Worm (Caenorhabditis elegans) whole organism, young adult: ENCODE measurements around the gene irld-6.

Experiments used
- B0019.2 ChIP-seq: fragments of 200-800 bp; sonication (Bioruptor generic); conservative IDR thresholded peaks from 2 replicates; pipeline ENCODE4 v1.3.6; 2022; ENCODE audit warnings: missing genetic modification reagents, missing genetic modification characterization, missing compliant biosample characterization
- B0261.1 ChIP-seq: sonication (generic microtip); optimal IDR thresholded peaks from 2 replicates; lab custom pipeline; 2016; ENCODE audit warnings: mild to moderate bottlenecking, missing genetic modification characterization, moderate library complexity, missing compliant biosample characterization
- B0336.3 ChIP-seq: fragments of 200-800 bp; sonication (Bioruptor generic); IDR thresholded peaks from 2 replicates; pipeline ENCODE4 v1.3.6; 2022; ENCODE audit warnings: missing genetic modification characterization, missing compliant biosample characterization
- C17E4.6 ChIP-seq: fragments of 200-800 bp; sonication (Bioruptor generic); IDR thresholded peaks from 2 replicates; pipeline ENCODE4 v1.3.6; 2022; ENCODE audit warnings: missing genetic modification reagents, missing genetic modification characterization, missing compliant biosample characterization
- F10E7.11 ChIP-seq: sonication (generic microtip); optimal IDR thresholded peaks from 2 replicates; lab custom pipeline; 2017; ENCODE audit warnings: mild to moderate bottlenecking, missing genetic modification characterization, moderate library complexity, missing compliant biosample characterization
- F33H1.4 ChIP-seq: fragments of 200-800 bp; sonication (Bioruptor generic); IDR thresholded peaks from 2 replicates; pipeline ENCODE4 v1.3.6; 2022; ENCODE audit warnings: missing genetic modification reagents, missing genetic modification characterization, missing compliant biosample characterization
- F39B2.1 ChIP-seq: fragments of 200-800 bp; sonication (Bioruptor generic); IDR thresholded peaks from 2 replicates; pipeline ENCODE4 v1.3.6; 2022; ENCODE audit warnings: missing genetic modification reagents, missing genetic modification characterization, missing compliant biosample characterization
- F55B11.4 ChIP-seq: sonication (generic microtip); optimal IDR thresholded peaks from 2 replicates; lab custom pipeline; 2016; ENCODE audit warnings: missing compliant biosample characterization, missing genetic modification characterization, borderline replicate concordance; ENCODE audit not compliant: insufficient read depth
- K11D2.4 ChIP-seq: fragments of 200-800 bp; sonication (Bioruptor generic); IDR thresholded peaks from 2 replicates; pipeline ENCODE4 v1.3.6; 2022; ENCODE audit warnings: missing genetic modification reagents, missing genetic modification characterization, missing compliant biosample characterization
- Y67H2A.10 ChIP-seq: fragments of 200-800 bp; sonication (Bioruptor generic); conservative IDR thresholded peaks from 2 replicates; pipeline ENCODE4 v1.3.6; 2022; ENCODE audit warnings: missing genetic modification reagents, missing genetic modification characterization, missing compliant biosample characterization
- akir-1 ChIP-seq: fragments of 200-800 bp; sonication (Bioruptor generic); optimal IDR thresholded peaks from 2 replicates; lab custom pipeline; 2018; ENCODE audit warnings: mild to moderate bottlenecking, missing genetic modification characterization, moderate library complexity, missing compliant biosample characterization
- aptf-3 ChIP-seq: fragments of 200-800 bp; sonication (Bioruptor generic); IDR thresholded peaks from 2 replicates; pipeline ENCODE4 v1.3.6; 2022; ENCODE audit warnings: missing genetic modification characterization, missing compliant biosample characterization
- atf-7 ChIP-seq: sonication (generic microtip); optimal IDR thresholded peaks from 2 replicates; lab custom pipeline; 2017; ENCODE audit warnings: mild to moderate bottlenecking, missing genetic modification characterization, missing compliant biosample characterization
- athp-1 ChIP-seq: sonication (generic microtip); optimal IDR thresholded peaks from 2 replicates; lab custom pipeline; 2017; ENCODE audit warnings: mild to moderate bottlenecking, missing genetic modification characterization, missing compliant biosample characterization
- attf-5 ChIP-seq: fragments of 200-800 bp; sonication (Bioruptor generic); optimal IDR thresholded peaks from 2 replicates; lab custom pipeline; 2018; ENCODE audit warnings: mild to moderate bottlenecking, missing genetic modification characterization, missing compliant biosample characterization
- attf-6 ChIP-seq: fragments of 200-800 bp; sonication (Bioruptor generic); IDR thresholded peaks from 2 replicates; pipeline ENCODE4 v1.3.6; 2022; ENCODE audit warnings: missing genetic modification reagents, missing genetic modification characterization, missing compliant biosample characterization
- ccch-3 ChIP-seq: fragments of 200-800 bp; sonication (Bioruptor generic); optimal IDR thresholded peaks from 2 replicates; lab custom pipeline; 2018; ENCODE audit warnings: mild to moderate bottlenecking, missing genetic modification characterization, missing compliant biosample characterization
- cebp-1 ChIP-seq, 2 experiments: fragments of 200-800 bp in 1 of 2; sonication (Bioruptor generic) in 1 of 2; sonication (generic microtip) in 1 of 2; IDR thresholded peaks in 1 of 2; optimal IDR thresholded peaks in 1 of 2; 2 replicates each; pipeline versions ENCODE4 v1.3.6 to Lab custom; 2017 to 2022; ENCODE audit warnings: missing compliant biosample characterization in 2 of 2, missing genetic modification characterization in 2 of 2, mild to moderate bottlenecking in 1 of 2, missing genetic modification reagents in 1 of 2, moderate library complexity in 1 of 2
- ceh-100 ChIP-seq: fragments of 200-800 bp; sonication (Bioruptor generic); IDR thresholded peaks from 2 replicates; pipeline ENCODE4 v1.3.6; 2022; ENCODE audit warnings: missing genetic modification reagents, missing genetic modification characterization, missing compliant biosample characterization
- ceh-27 ChIP-seq: fragments of 200-800 bp; sonication (Bioruptor generic); optimal IDR thresholded peaks from 2 replicates; lab custom pipeline; 2018; ENCODE audit warnings: mild to moderate bottlenecking, missing genetic modification characterization, moderate library complexity, missing compliant biosample characterization
- ceh-40 ChIP-seq: fragments of 200-800 bp; sonication (Bioruptor generic); IDR thresholded peaks from 2 replicates; pipeline ENCODE4 v1.3.6; 2022; ENCODE audit warnings: missing genetic modification characterization, missing compliant biosample characterization
- ceh-91 ChIP-seq: fragments of 200-800 bp; sonication (Bioruptor generic); IDR thresholded peaks from 2 replicates; pipeline ENCODE4 v1.3.6; 2022; ENCODE audit warnings: missing genetic modification reagents, missing genetic modification characterization, missing compliant biosample characterization
- dox-1 ChIP-seq: fragments of 200-800 bp; sonication (Bioruptor generic); IDR thresholded peaks from 2 replicates; pipeline ENCODE4 v1.3.6; 2022; ENCODE audit warnings: missing genetic modification reagents, missing genetic modification characterization, missing compliant biosample characterization
- gei-17 ChIP-seq: fragments of 200-800 bp; sonication (Bioruptor generic); optimal IDR thresholded peaks from 2 replicates; lab custom pipeline; 2018; ENCODE audit warnings: mild to moderate bottlenecking, missing genetic modification characterization, missing compliant biosample characterization
- him-1 ChIP-seq: sonication (generic microtip); optimal IDR thresholded peaks from 2 replicates; lab custom pipeline; 2016; ENCODE audit warnings: missing genotype, missing genetic modification reagents, missing genetic modification characterization, missing compliant biosample characterization
- let-526 ChIP-seq: fragments of 200-800 bp; sonication (Bioruptor generic); IDR thresholded peaks from 2 replicates; pipeline ENCODE4 v1.3.6; 2022; ENCODE audit warnings: missing genetic modification reagents, missing genetic modification characterization, missing compliant biosample characterization
- let-607 ChIP-seq, 2 experiments: fragments of 200-800 bp in 1 of 2; sonication (Bioruptor generic) in 1 of 2; sonication (generic microtip) in 1 of 2; optimal IDR thresholded peaks; 2 replicates each; lab custom pipeline; 2016 to 2018; ENCODE audit warnings: mild to moderate bottlenecking in 2 of 2, missing compliant biosample characterization in 2 of 2, missing genetic modification characterization in 2 of 2, moderate library complexity in 2 of 2, missing genotype in 1 of 2
- lin-40 ChIP-seq: sonication (generic microtip); optimal IDR thresholded peaks from 2 replicates; lab custom pipeline; 2016; ENCODE audit warnings: missing genetic modification characterization, mild to moderate bottlenecking, missing compliant biosample characterization, missing genotype, missing genetic modification reagents
- lir-1 ChIP-seq: fragments of 200-800 bp; sonication (Bioruptor generic); conservative IDR thresholded peaks from 2 replicates; pipeline ENCODE4 v1.3.6; 2022; ENCODE audit warnings: missing genetic modification reagents, missing genetic modification characterization, missing compliant biosample characterization
- lsl-1 ChIP-seq: fragments of 200-800 bp; sonication (Bioruptor generic); optimal IDR thresholded peaks from 2 replicates; lab custom pipeline; 2018; ENCODE audit warnings: mild to moderate bottlenecking, missing genetic modification characterization, moderate library complexity, missing compliant biosample characterization
- madf-10 ChIP-seq: sonication (generic microtip); optimal IDR thresholded peaks from 2 replicates; lab custom pipeline; 2016; ENCODE audit warnings: mild to moderate bottlenecking, missing genetic modification characterization, missing compliant biosample characterization
- madf-8 ChIP-seq: fragments of 200-800 bp; sonication (Bioruptor generic); conservative IDR thresholded peaks from 2 replicates; pipeline ENCODE4 v1.3.6; 2022; ENCODE audit warnings: missing genetic modification reagents, missing genetic modification characterization, missing compliant biosample characterization
- mcd-1 ChIP-seq: fragments of 200-800 bp; sonication (Bioruptor generic); IDR thresholded peaks from 2 replicates; pipeline ENCODE4 v1.3.6; 2022; ENCODE audit warnings: missing genetic modification reagents, missing genetic modification characterization, missing compliant biosample characterization
- nfya-2 ChIP-seq: fragments of 200-800 bp; sonication (Bioruptor generic); IDR thresholded peaks from 2 replicates; pipeline ENCODE4 v1.3.6; 2022; ENCODE audit warnings: missing genetic modification reagents, missing genetic modification characterization, missing compliant biosample characterization
- nhr-120 ChIP-seq: fragments of 200-800 bp; sonication (Bioruptor generic); IDR thresholded peaks from 2 replicates; pipeline ENCODE4 v1.3.6; 2022; ENCODE audit warnings: missing genetic modification characterization, missing compliant biosample characterization
- nhr-179 ChIP-seq: sonication (generic microtip); optimal IDR thresholded peaks from 2 replicates; lab custom pipeline; 2016; ENCODE audit warnings: mild to moderate bottlenecking, missing genetic modification characterization, missing compliant biosample characterization
- nhr-80 ChIP-seq: sonication (generic microtip); optimal IDR thresholded peaks from 2 replicates; lab custom pipeline; 2016; ENCODE audit warnings: missing genetic modification characterization, missing compliant biosample characterization
- nhr-90 ChIP-seq: sonication (generic microtip); optimal IDR thresholded peaks from 2 replicates; lab custom pipeline; 2016; ENCODE audit warnings: missing genotype, mild to moderate bottlenecking, missing genetic modification characterization, missing compliant biosample characterization
- pbrm-1 ChIP-seq: fragments of 200-800 bp; sonication (Bioruptor generic); IDR thresholded peaks from 2 replicates; pipeline ENCODE4 v1.3.6; 2022; ENCODE audit warnings: missing genetic modification reagents, missing genetic modification characterization, missing compliant biosample characterization
- rec-8 ChIP-seq, 2 experiments: sonication (generic microtip); optimal IDR thresholded peaks; 2 replicates each; lab custom pipeline; 2016; ENCODE audit warnings: mild to moderate bottlenecking in 2 of 2, missing genetic modification characterization in 2 of 2, missing genetic modification reagents in 2 of 2, missing genotype in 2 of 2, missing biosample characterization in 1 of 2, missing compliant biosample characterization in 1 of 2, moderate library complexity in 1 of 2
- repo-1 ChIP-seq: sonication (generic microtip); optimal IDR thresholded peaks from 2 replicates; lab custom pipeline; 2017; ENCODE audit warnings: mild to moderate bottlenecking, missing genetic modification characterization, missing compliant biosample characterization
- snpc-1.1 ChIP-seq: sonication (generic microtip); optimal IDR thresholded peaks from 2 replicates; lab custom pipeline; 2017; ENCODE audit warnings: missing genetic modification characterization, mild to moderate bottlenecking, missing compliant biosample characterization, antibody characterized with exemption, moderate library complexity, missing genotype, missing genetic modification reagents; ENCODE audit not compliant: insufficient read depth
- sptf-2 ChIP-seq: fragments of 200-800 bp; sonication (Bioruptor generic); optimal IDR thresholded peaks from 2 replicates; lab custom pipeline; 2018; ENCODE audit warnings: mild to moderate bottlenecking, missing genetic modification characterization, missing compliant biosample characterization
- tbx-9 ChIP-seq: sonication (generic microtip); optimal IDR thresholded peaks from 2 replicates; lab custom pipeline; 2016; ENCODE audit warnings: borderline replicate concordance, missing genetic modification characterization, inconsistent platforms, missing compliant biosample characterization
- tlf-1 ChIP-seq: fragments of 200-800 bp; sonication (Bioruptor generic); optimal IDR thresholded peaks from 2 replicates; lab custom pipeline; 2018; ENCODE audit warnings: mild to moderate bottlenecking, missing genetic modification characterization, missing compliant biosample characterization
- unc-130 ChIP-seq: sonication (generic microtip); optimal IDR thresholded peaks from 2 replicates; lab custom pipeline; 2016; ENCODE audit warnings: missing genetic modification reagents, missing genetic modification characterization, missing compliant biosample characterization
- unc-62 ChIP-seq: fragments of 150-350 bp; optimal IDR thresholded peaks from 2 replicates; lab custom pipeline; 2014; ENCODE audit warnings: missing biosample characterization, missing genetic modification reagents, missing genetic modification characterization
- zim-3 ChIP-seq: sonication (generic microtip); optimal IDR thresholded peaks from 2 replicates; lab custom pipeline; 2017; ENCODE audit warnings: mild to moderate bottlenecking, missing genetic modification characterization, moderate library complexity, missing compliant biosample characterization
- ztf-25 ChIP-seq: fragments of 200-800 bp; sonication (Bioruptor generic); IDR thresholded peaks from 2 replicates; pipeline ENCODE4 v1.3.6; 2022; ENCODE audit warnings: missing genetic modification reagents, missing genetic modification characterization, missing compliant biosample characterization

The irld-6 gene

ce11 chrV:10719833-10720170, 36.8 kb downstream of the irld-6 start (continued):
- peak; percentile 44 for TF ChIP-seq ceh-27
- TF ChIP-seq athp-1 (tag; lab: Kevin White, UChicago): no peak
- no peak; the same call in 1 of the 2 replicates for TF ChIP-seq Y67H2A.10 (GFP tag; lab: Robert Waterston, UW)
- TF ChIP-seq aptf-3 (GFP tag; lab: Robert Waterston, UW): no peak
- no peak for TF ChIP-seq madf-10 (tag; lab: Kevin White, UChicago)
- TF ChIP-seq ceh-91 (GFP tag; lab: Robert Waterston, UW): no peak
- TF ChIP-seq cebp-1 (GFP tag; IDR thresholded peaks at IDR 0.05; lab: Robert Waterston, UW): no peak
- peak; percentile 82 for TF ChIP-seq cebp-1 (tag; optimal IDR thresholded peaks at IDR 0.05; lab: Kevin White, UChicago)
- TF ChIP-seq repo-1 (tag; lab: Kevin White, UChicago): no peak
- no peak for TF ChIP-seq C17E4.6 (GFP tag; lab: Robert Waterston, UW)
- TF ChIP-seq nhr-80: peak; percentile 74
- TF ChIP-seq rec-8 (tag; optimal IDR thresholded peaks at IDR 0.05; lab: Kevin White, UChicago): no peak
- no peak for TF ChIP-seq atf-7 (tag; lab: Kevin White, UChicago)
- peak; percentile 49 for TF ChIP-seq attf-5
- no peak for TF ChIP-seq dox-1 (GFP tag; lab: Robert Waterston, UW)
- no peak for TF ChIP-seq lsl-1 (GFP tag; lab: Kevin White, UChicago)
- 0 out of 2 replicates have a peak, but pooled peaks have one; percentile 30 for TF ChIP-seq pbrm-1 (GFP tag; lab: Robert Waterston, UW)
- no peak for TF ChIP-seq F39B2.1 (GFP tag; lab: Robert Waterston, UW)
- no peak for TF ChIP-seq nhr-179 (tag; lab: Kevin White, UChicago)
- no peak for TF ChIP-seq unc-130
- no peak for TF ChIP-seq attf-6
- TF ChIP-seq ceh-40 (GFP tag; lab: Robert Waterston, UW): no peak
- TF ChIP-seq B0019.2 (GFP tag; lab: Robert Waterston, UW): no peak
- TF ChIP-seq lir-1 (GFP tag; lab: Robert Waterston, UW): peak; percentile 73
- no peak for TF ChIP-seq nhr-120 (GFP tag; lab: Robert Waterston, UW)
- TF ChIP-seq lin-40 (tag; lab: Kevin White, UChicago): peak; percentile 24
- TF ChIP-seq ztf-25 (GFP tag; lab: Robert Waterston, UW): no peak
- peak; percentile 8 for TF ChIP-seq akir-1
- no peak for TF ChIP-seq tbx-9
- TF ChIP-seq snpc-1.1 (tag; lab: Kevin White, UChicago): no peak
- TF ChIP-seq ccch-3: no peak
- TF ChIP-seq B0336.3 (GFP tag; lab: Robert Waterston, UW): no peak
- no peak for TF ChIP-seq madf-8 (GFP tag; lab: Robert Waterston, UW)
- no peak for TF ChIP-seq tlf-1 (GFP tag; lab: Kevin White, UChicago)
- TF ChIP-seq him-1: no peak
- no peak for TF ChIP-seq sptf-2 (GFP tag; lab: Kevin White, UChicago)
- TF ChIP-seq ceh-100 (GFP tag; lab: Robert Waterston, UW): no peak
- no peak for TF ChIP-seq B0261.1 (tag; lab: Kevin White, UChicago)
- TF ChIP-seq let-607 (tag; optimal IDR thresholded peaks at IDR 0.05; lab: Kevin White, UChicago): no peak
- TF ChIP-seq nfya-2: no peak
- no peak for TF ChIP-seq zim-3
- no peak for TF ChIP-seq gei-17 (GFP tag; lab: Kevin White, UChicago)
- TF ChIP-seq F33H1.4: no peak
- no peak for TF ChIP-seq F55B11.4 (tag; lab: Kevin White, UChicago)
- no peak for TF ChIP-seq nhr-90 (tag; lab: Kevin White, UChicago)
- 0 out of 2 replicates have a peak, but pooled peaks have one; percentile 51 for TF ChIP-seq K11D2.4
- TF ChIP-seq F10E7.11 (tag; lab: Kevin White, UChicago): no peak
- no peak for TF ChIP-seq let-526
- TF ChIP-seq unc-62 (GFP tag; lab: Kevin White, UChicago): peak; percentile 40
- no peak for TF ChIP-seq mcd-1
